Fruit fly (Drosophila melanogaster) whole organism, embryonic: ENCODE measurements around the gene CG42749.

Experiments
- Asciz ChIP-seq: fragments of 200-800 bp; sonication (Bioruptor generic); optimal IDR thresholded peaks from 2 replicates; lab custom pipeline; 2017; ENCODE audit warnings: missing biosample characterization, mild to moderate bottlenecking, missing genetic modification characterization, missing genetic modification reagents
- Awh ChIP-seq: fragments of 200-800 bp; sonication (Bioruptor generic); IDR thresholded peaks from 2 replicates; pipeline ENCODE4, ENCODE4 v1.3.6; 2022; ENCODE audit warnings: missing biosample characterization, missing genetic modification characterization
- Bdp1 ChIP-seq: fragments of 200-800 bp; sonication (Bioruptor generic); optimal IDR thresholded peaks from 3 replicates; lab custom pipeline; 2016; ENCODE audit warnings: missing biosample characterization, missing genetic modification characterization
- Blimp-1 ChIP-seq: fragments of 200-800 bp; sonication (Bioruptor generic); optimal IDR thresholded peaks from 3 replicates; lab custom pipeline; 2018; ENCODE audit warnings: missing biosample characterization, missing genetic modification characterization, mild to moderate bottlenecking, moderate library complexity, missing genetic modification reagents
- CG11560 ChIP-seq: fragments of 200-800 bp; sonication (Bioruptor generic); IDR thresholded peaks from 3 replicates; pipeline ENCODE4 v1.3.6; 2022; ENCODE audit warnings: missing biosample characterization, missing genetic modification characterization
- CG15479 ChIP-seq: fragments of 200-800 bp; sonication (Bioruptor generic); optimal IDR thresholded peaks from 3 replicates; lab custom pipeline; 2019; ENCODE audit warnings: missing biosample characterization, mild to moderate bottlenecking, missing genetic modification characterization, moderate library complexity
- CG1647 ChIP-seq: fragments of 200-800 bp; sonication (Bioruptor generic); optimal IDR thresholded peaks from 3 replicates; lab custom pipeline; 2016; ENCODE audit warnings: missing biosample characterization, missing genetic modification characterization
- CG17829 ChIP-seq: fragments of 200-800 bp; optimal IDR thresholded peaks from 2 replicates; lab custom pipeline; 2019; ENCODE audit warnings: missing biosample characterization, mild to moderate bottlenecking, missing genetic modification characterization, moderate library complexity
- CG18476 ChIP-seq: fragments of 200-800 bp; sonication (Bioruptor generic); optimal IDR thresholded peaks from 2 replicates; lab custom pipeline; 2016; ENCODE audit warnings: missing biosample characterization, mild to moderate bottlenecking, missing genetic modification characterization
- CG18764 ChIP-seq: fragments of 200-800 bp; sonication (Bioruptor generic); optimal IDR thresholded peaks from 3 replicates; lab custom pipeline; 2016; ENCODE audit warnings: missing biosample characterization, missing genetic modification characterization
- CG30020 ChIP-seq: fragments of 200-800 bp; optimal IDR thresholded peaks from 2 replicates; lab custom pipeline; 2019; ENCODE audit warnings: missing biosample characterization, mild to moderate bottlenecking, missing genetic modification characterization, moderate library complexity
- CG31388 ChIP-seq: fragments of 200-800 bp; sonication (Bioruptor generic); optimal IDR thresholded peaks from 2 replicates; lab custom pipeline; 2016; ENCODE audit warnings: missing biosample characterization, missing genetic modification characterization
- CG33213 ChIP-seq: fragments of 200-800 bp; sonication (Bioruptor generic); optimal IDR thresholded peaks from 3 replicates; lab custom pipeline; 2016; ENCODE audit warnings: missing biosample characterization, missing genetic modification characterization
- CG3847 ChIP-seq: fragments of 200-800 bp; sonication (Bioruptor generic); IDR thresholded peaks from 2 replicates; pipeline ENCODE4 v1.3.6; 2022; ENCODE audit warnings: missing biosample characterization, missing genetic modification characterization
- CG6254 ChIP-seq: fragments of 200-800 bp; sonication (Bioruptor generic); optimal IDR thresholded peaks from 3 replicates; lab custom pipeline; 2017; ENCODE audit warnings: mild to moderate bottlenecking, missing biosample characterization, missing genetic modification reagents, missing genetic modification characterization
- CG7556 ChIP-seq: fragments of 200-800 bp; sonication (Bioruptor generic); optimal IDR thresholded peaks from 2 replicates; lab custom pipeline; 2017; ENCODE audit warnings: missing biosample characterization, mild to moderate bottlenecking, missing genetic modification characterization
- CG8478 ChIP-seq: fragments of >200 bp; optimal IDR thresholded peaks from 2 replicates; lab custom pipeline; 2018
- D19B ChIP-seq: fragments of 200-800 bp; sonication (Bioruptor generic); optimal IDR thresholded peaks from 2 replicates; lab custom pipeline; 2017; ENCODE audit warnings: missing biosample characterization, mild to moderate bottlenecking, missing genetic modification characterization
- Dll ChIP-seq: fragments of 200-800 bp; sonication (Bioruptor generic); IDR thresholded peaks from 4 replicates; pipeline ENCODE4 v1.3.6; 2022; ENCODE audit warnings: missing biosample characterization, missing genetic modification characterization; ENCODE audit not compliant: partially characterized antibody
- Fer3 ChIP-seq: fragments of 200-800 bp; sonication (Bioruptor generic); optimal IDR thresholded peaks from 2 replicates; lab custom pipeline; 2018; ENCODE audit warnings: missing biosample characterization, mild to moderate bottlenecking, missing genetic modification characterization, moderate library complexity
- GATAe ChIP-seq: fragments of 200-800 bp; sonication (Bioruptor generic); conservative IDR thresholded peaks from 2 replicates; pipeline ENCODE4 v1.3.6; 2022; ENCODE audit warnings: missing biosample characterization, missing genetic modification characterization
- Gug ChIP-seq: fragments of 200-800 bp; sonication (Bioruptor generic); IDR thresholded peaks from 4 replicates; pipeline ENCODE4 v1.3.6; 2022; ENCODE audit warnings: missing biosample characterization, missing genetic modification characterization
- HHEX ChIP-seq: fragments of 200-800 bp; sonication (Bioruptor generic); optimal IDR thresholded peaks from 3 replicates; lab custom pipeline; 2017; ENCODE audit warnings: missing biosample characterization, mild to moderate bottlenecking, missing genetic modification characterization, missing genetic modification reagents
- Lim3 ChIP-seq: fragments of 200-800 bp; sonication (Bioruptor generic); IDR thresholded peaks from 2 replicates; pipeline ENCODE4 v1.3.6; 2022; ENCODE audit warnings: missing biosample characterization, missing genetic modification characterization
- NK7.1 ChIP-seq: fragments of 200-800 bp; sonication (Bioruptor generic); optimal IDR thresholded peaks from 3 replicates; lab custom pipeline; 2016; ENCODE audit warnings: missing biosample characterization, missing genetic modification characterization
- PHDP ChIP-seq: fragments of 200-800 bp; sonication (Bioruptor generic); optimal IDR thresholded peaks from 3 replicates; lab custom pipeline; 2018; ENCODE audit warnings: missing biosample characterization, mild to moderate bottlenecking, missing genetic modification characterization, moderate library complexity
- Taf1 ChIP-seq: fragments of 200-800 bp; sonication (Bioruptor generic); IDR thresholded peaks from 2 replicates; pipeline ENCODE4 v1.3.6; 2022; ENCODE audit warnings: missing biosample characterization, missing genetic modification characterization
- Tbp ChIP-seq: fragments of >200 bp; optimal IDR thresholded peaks from 2 replicates; lab custom pipeline; 2018; ENCODE audit warnings: missing biosample characterization, missing genetic modification characterization
- Xbp1 ChIP-seq: fragments of 200-800 bp; sonication (Bioruptor generic); optimal IDR thresholded peaks from 3 replicates; lab custom pipeline; 2016; ENCODE audit warnings: missing biosample characterization, mild to moderate bottlenecking, missing genetic modification characterization
- YL-1 ChIP-seq: fragments of 200-800 bp; sonication (Bioruptor generic); optimal IDR thresholded peaks from 3 replicates; lab custom pipeline; 2017; ENCODE audit warnings: missing biosample characterization, mild to moderate bottlenecking, missing genetic modification characterization
- ab ChIP-seq: fragments of 200-800 bp; sonication (Bioruptor generic); optimal IDR thresholded peaks from 2 replicates; lab custom pipeline; 2016; ENCODE audit warnings: missing biosample characterization, missing genetic modification characterization
- ap ChIP-seq: fragments of 200-800 bp; sonication (Bioruptor generic); IDR thresholded peaks from 2 replicates; pipeline ENCODE4 v1.3.6; 2022; ENCODE audit warnings: missing biosample characterization, missing genetic modification characterization
- bab2 ChIP-seq: fragments of 200-800 bp; sonication (Bioruptor generic); optimal IDR thresholded peaks from 2 replicates; lab custom pipeline; 2016; ENCODE audit warnings: missing biosample characterization, missing genetic modification characterization
- ci ChIP-seq: fragments of 200-800 bp; sonication (Bioruptor generic); IDR thresholded peaks from 3 replicates; pipeline ENCODE4 v1.3.6; 2022; ENCODE audit warnings: missing biosample characterization, missing genetic modification characterization
- crp ChIP-seq, 2 experiments: fragments of 200-800 bp; sonication (Bioruptor generic); optimal IDR thresholded peaks; 2 replicates in 1 of 2; 3 replicates in 1 of 2; lab custom pipeline; 2017; ENCODE audit warnings: missing biosample characterization in 2 of 2, missing genetic modification characterization in 2 of 2, mild to moderate bottlenecking in 1 of 2, moderate library complexity in 1 of 2
- disco-r ChIP-seq: fragments of 200-800 bp; sonication (Bioruptor generic); optimal IDR thresholded peaks from 2 replicates; lab custom pipeline; 2016; ENCODE audit warnings: missing biosample characterization, missing genetic modification characterization
- dm ChIP-seq: fragments of 200-800 bp; sonication (Bioruptor generic); optimal IDR thresholded peaks from 3 replicates; lab custom pipeline; 2016; ENCODE audit warnings: missing biosample characterization, missing genetic modification characterization
- ems ChIP-seq: fragments of 200-800 bp; sonication (Bioruptor generic); optimal IDR thresholded peaks from 3 replicates; lab custom pipeline; 2016; ENCODE audit warnings: missing biosample characterization, missing genetic modification characterization
- ewg ChIP-seq: fragments of 200-800 bp; sonication (Bioruptor generic); optimal IDR thresholded peaks from 3 replicates; lab custom pipeline; 2017; ENCODE audit warnings: mild to moderate bottlenecking, missing biosample characterization, missing genetic modification reagents, missing genetic modification characterization
- gcm2 ChIP-seq: fragments of 200-800 bp; sonication (Bioruptor generic); optimal IDR thresholded peaks from 2 replicates; lab custom pipeline; 2016; ENCODE audit warnings: missing biosample characterization, missing genetic modification characterization
- gsb-n ChIP-seq: fragments of 200-800 bp; sonication (Bioruptor generic); optimal IDR thresholded peaks from 3 replicates; lab custom pipeline; 2018; ENCODE audit warnings: missing biosample characterization, mild to moderate bottlenecking, missing genetic modification characterization
- gt ChIP-seq: fragments of 200-800 bp; sonication (Bioruptor generic); IDR thresholded peaks from 2 replicates; pipeline ENCODE4 v1.3.6; 2022; ENCODE audit warnings: missing biosample characterization, missing genetic modification characterization
- inv ChIP-seq: fragments of 200-800 bp; sonication (Bioruptor generic); IDR thresholded peaks from 2 replicates; pipeline ENCODE4 v1.3.6; 2022; ENCODE audit warnings: missing biosample characterization, missing genetic modification characterization; ENCODE audit not compliant: partially characterized antibody
- lab ChIP-seq: fragments of 200-800 bp; sonication (Bioruptor generic); optimal IDR thresholded peaks from 3 replicates; lab custom pipeline; 2017; ENCODE audit warnings: missing biosample characterization, missing genetic modification characterization, mild to moderate bottlenecking, moderate library complexity, missing genetic modification reagents
- mld ChIP-seq: fragments of 200-800 bp; sonication (Bioruptor generic); IDR thresholded peaks from 3 replicates; pipeline ENCODE4 v1.3.6; 2022; ENCODE audit warnings: missing biosample characterization, missing genetic modification characterization; ENCODE audit not compliant: partially characterized antibody
- nau ChIP-seq: fragments of 200-800 bp; sonication (Bioruptor generic); optimal IDR thresholded peaks from 3 replicates; lab custom pipeline; 2017; ENCODE audit warnings: missing biosample characterization, mild to moderate bottlenecking, missing genetic modification characterization, missing genetic modification reagents
- seq ChIP-seq: fragments of 200-800 bp; sonication (Bioruptor generic); IDR thresholded peaks from 2 replicates; pipeline ENCODE4 v1.3.6; 2022; ENCODE audit warnings: missing biosample characterization, missing genetic modification characterization
- shn ChIP-seq: fragments of 200-800 bp; sonication (Bioruptor generic); optimal IDR thresholded peaks from 3 replicates; lab custom pipeline; 2016; ENCODE audit warnings: missing biosample characterization, missing genetic modification characterization
- tgo ChIP-seq: fragments of 200-800 bp; sonication (Bioruptor generic); IDR thresholded peaks from 3 replicates; pipeline ENCODE4 v1.3.6; 2022; ENCODE audit warnings: missing biosample characterization, missing genetic modification characterization
- vvl ChIP-seq: fragments of 200-800 bp; sonication (Bioruptor generic); IDR thresholded peaks from 2 replicates; pipeline ENCODE4 v1.3.6; 2022; ENCODE audit warnings: missing biosample characterization, missing genetic modification characterization
- zen ChIP-seq: fragments of 200-800 bp; sonication (Bioruptor generic); optimal IDR thresholded peaks from 3 replicates; lab custom pipeline; 2018; ENCODE audit warnings: missing biosample characterization, mild to moderate bottlenecking, missing genetic modification characterization, moderate library complexity

Gene CG42749

dm6 chrX:5332259-5332862 is 36.5 kb downstream of the CG42749 start, which contains the start of gene CanB (continued):
- TF ChIP-seq CG17829 (tag; lab: Kevin White, UChicago) (no peak), ap (no peak), Dll (GFP tag; lab: Robert Waterston, UW) (peak; percentile 74), zen (tag; lab: Kevin White, UChicago) (peak; percentile 57), lab (GFP tag; lab: Kevin White, UChicago) (no peak), CG1647 (GFP tag; lab: Kevin White, UChicago) (no peak), Tbp (GFP tag; lab: Kevin White, UChicago) (no peak), ci (GFP tag; lab: Robert Waterston, UW) (0 out of 3 replicates have a peak, but pooled peaks have one; percentile 8), Taf1 (no peak), ewg (GFP tag; lab: Kevin White, UChicago) (peak; percentile 55), Xbp1 (GFP tag; lab: Kevin White, UChicago) (peak; percentile 19), bab2 (GFP tag; lab: Kevin White, UChicago) (no peak), nau (GFP tag; lab: Kevin White, UChicago) (no peak), PHDP (tag; lab: Kevin White, UChicago) (no peak), YL-1 (GFP tag; lab: Kevin White, UChicago) (no peak), dm (GFP tag; lab: Kevin White, UChicago) (no peak), vvl (GFP tag; lab: Robert Waterston, UW) (0 out of 2 replicates have a peak, but pooled peaks have one; percentile 31), D19B (GFP tag; lab: Kevin White, UChicago) (no peak), ems (no peak), Fer3 (tag; lab: Kevin White, UChicago) (peak; percentile 8), CG11560 (tag; lab: Robert Waterston, UW) (no peak), Asciz (GFP tag; lab: Kevin White, UChicago) (no peak), CG3847 (GFP tag; lab: Robert Waterston, UW) (no peak), Lim3 (GFP tag; lab: Robert Waterston, UW) (no peak), ab (no peak), CG30020 (tag; lab: Kevin White, UChicago) (no peak), CG7556 (GFP tag; lab: Kevin White, UChicago) (no peak), CG6254 (GFP tag; lab: Kevin White, UChicago) (no peak), CG18764 (GFP tag; lab: Kevin White, UChicago) (no peak), mld (GFP tag; lab: Robert Waterston, UW) (no peak), Bdp1 (GFP tag; lab: Kevin White, UChicago) (no peak), Awh (GFP tag; lab: Robert Waterston, UW) (no peak), Gug (GFP tag; lab: Robert Waterston, UW) (no peak), CG8478 (lab: Kevin White, UChicago) (no peak), tgo (GFP tag; lab: Robert Waterston, UW) (no peak), CG31388 (no peak), crp (GFP tag; optimal IDR thresholded peaks at IDR 0.05; lab: Kevin White, UChicago) (peak in 1 of 2 experiments; percentile 46), seq (GFP tag; lab: Robert Waterston, UW) (no peak), GATAe (GFP tag; lab: Robert Waterston, UW) (no peak), disco-r (no peak), HHEX (GFP tag; lab: Kevin White, UChicago) (no peak), gt (GFP tag; lab: Robert Waterston, UW) (no peak), shn (GFP tag; lab: Kevin White, UChicago) (no peak), gsb-n (tag; lab: Kevin White, UChicago) (no peak), inv (GFP tag; lab: Robert Waterston, UW) (peak; percentile 38; the same call in 1 of the 2 replicates), gcm2 (GFP tag; lab: Kevin White, UChicago) (no peak), NK7.1 (GFP tag; lab: Kevin White, UChicago) (no peak), CG33213 (GFP tag; lab: Kevin White, UChicago) (peak; percentile 39), CG15479 (GFP tag; lab: Kevin White, UChicago) (no peak), CG18476 (no peak), Blimp-1 (GFP tag; lab: Kevin White, UChicago) (peak; percentile 66)
